Fruit fly (Drosophila melanogaster): ENCODE data around the gene twr.

The twr gene

DNA sequence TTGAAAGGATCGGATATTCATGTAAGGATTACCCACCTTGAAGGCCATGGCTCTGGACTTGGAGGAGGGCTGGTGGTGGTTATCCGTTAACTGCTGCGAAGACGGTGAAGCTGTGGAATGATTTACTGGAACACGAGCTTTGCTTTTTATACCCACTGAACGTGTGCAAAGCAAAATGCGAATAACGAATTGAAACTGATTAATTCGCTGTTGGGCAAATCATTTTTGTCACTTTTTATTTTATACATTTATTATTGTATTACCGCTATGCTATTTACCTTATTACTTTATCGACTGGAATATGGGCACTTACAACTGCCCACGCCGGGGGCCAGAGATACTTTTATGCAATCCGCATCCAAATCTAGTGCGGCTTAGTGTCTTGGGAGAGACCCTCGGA is 32.5 kb downstream of the twr start, which contains the start of gene Ccp84Af:
Gene Ccp84Af, minus strand, starts transcription at position 101 of the 400 bp plus-strand sequence.
- no peak for TF ChIP-seq Hr96 (GFP tag; optimal IDR thresholded peaks at IDR 0.05)
- TF ChIP-seq Mnt (GFP tag; optimal IDR thresholded peaks at IDR 0.05): no peak
- no peak for TF ChIP-seq cnc (optimal IDR thresholded peaks at IDR 0.05)
- no peak for TF ChIP-seq CG11617 (GFP tag; optimal IDR thresholded peaks at IDR 0.05)
- no peak for TF ChIP-seq ovo (GFP tag; optimal IDR thresholded peaks at IDR 0.05)
- no peak for TF ChIP-seq CG33017 (tag; optimal IDR thresholded peaks at IDR 0.05)
- TF ChIP-seq CG7101 (tag; optimal IDR thresholded peaks at IDR 0.05): no peak
- TF ChIP-seq toe (GFP tag; optimal IDR thresholded peaks at IDR 0.05): no peak
- no peak for TF ChIP-seq CG1620 (GFP tag; optimal IDR thresholded peaks at IDR 0.05)
- no peak for TF ChIP-seq pad (GFP tag; optimal IDR thresholded peaks at IDR 0.05)
- no peak for TF ChIP-seq CG14711 (tag; optimal IDR thresholded peaks at IDR 0.05)
- no peak for TF ChIP-seq CG7045 (GFP tag; optimal IDR thresholded peaks at IDR 0.05)
- no peak for TF ChIP-seq bab1 (GFP tag; optimal IDR thresholded peaks at IDR 0.05)
- TF ChIP-seq Clk (GFP tag; optimal IDR thresholded peaks at IDR 0.05): no peak

- TF ChIP-seq Clk (GFP tag; optimal IDR thresholded peaks at IDR 0.05): no peak
- TF ChIP-seq pad (GFP tag; optimal IDR thresholded peaks at IDR 0.05): no peak
- TF ChIP-seq CG1620 (GFP tag; optimal IDR thresholded peaks at IDR 0.05): no peak
- TF ChIP-seq Hr96 (GFP tag; optimal IDR thresholded peaks at IDR 0.05): no peak
- TF ChIP-seq bab1 (GFP tag; optimal IDR thresholded peaks at IDR 0.05): no peak
- TF ChIP-seq ovo (GFP tag; optimal IDR thresholded peaks at IDR 0.05): no peak
- TF ChIP-seq CG12768 (GFP tag; optimal IDR thresholded peaks at IDR 0.05): no peak
- no peak for TF ChIP-seq CG11617 (GFP tag; optimal IDR thresholded peaks at IDR 0.05)
- TF ChIP-seq CG5204 (GFP tag; optimal IDR thresholded peaks at IDR 0.05): no peak
- no peak for TF ChIP-seq kay (GFP tag; ENCODE audit: borderline replicate concordance)
- no peak for TF ChIP-seq cic (GFP tag; optimal IDR thresholded peaks at IDR 0.05)
- no peak for TF ChIP-seq CG7101 (tag; optimal IDR thresholded peaks at IDR 0.05)
- TF ChIP-seq Mnt (GFP tag; optimal IDR thresholded peaks at IDR 0.05): no peak
- TF ChIP-seq CG33017 (tag; optimal IDR thresholded peaks at IDR 0.05): no peak
- TF ChIP-seq tj (GFP tag; optimal IDR thresholded peaks at IDR 0.05): no peak
- no peak for TF ChIP-seq CG14711 (tag; optimal IDR thresholded peaks at IDR 0.05)
- no peak for TF ChIP-seq toe (GFP tag; optimal IDR thresholded peaks at IDR 0.05)
- TF ChIP-seq CG7045 (GFP tag; optimal IDR thresholded peaks at IDR 0.05): no peak
- no peak for TF ChIP-seq cnc (optimal IDR thresholded peaks at IDR 0.05)
Observed at dm6 chr3R:6691658-6692057, 34.0 kb downstream of the twr start, which contains the start of gene Ccp84Ae. TSS of gene Ccp84Ae (minus strand) at chr3R:6691758.

- TF ChIP-seq tj (GFP tag; optimal IDR thresholded peaks at IDR 0.05) (no peak), kay (GFP tag; ENCODE audit: borderline replicate concordance) (no peak), CG14711 (tag; optimal IDR thresholded peaks at IDR 0.05) (no peak), Crg-1 (GFP tag; optimal IDR thresholded peaks at IDR 0.05) (no peak), CG5204 (GFP tag; optimal IDR thresholded peaks at IDR 0.05) (no peak), CG1620 (GFP tag; optimal IDR thresholded peaks at IDR 0.05) (no peak), Hr96 (GFP tag; optimal IDR thresholded peaks at IDR 0.05) (no peak), ovo (GFP tag; optimal IDR thresholded peaks at IDR 0.05) (no peak)
Observed at dm6 chr3R:6692432-6692831, 34.8 kb downstream of the twr start, which contains the start of gene Ccp84Ad. TSS of gene Ccp84Ad (plus strand) at chr3R:6692732.

DNA sequence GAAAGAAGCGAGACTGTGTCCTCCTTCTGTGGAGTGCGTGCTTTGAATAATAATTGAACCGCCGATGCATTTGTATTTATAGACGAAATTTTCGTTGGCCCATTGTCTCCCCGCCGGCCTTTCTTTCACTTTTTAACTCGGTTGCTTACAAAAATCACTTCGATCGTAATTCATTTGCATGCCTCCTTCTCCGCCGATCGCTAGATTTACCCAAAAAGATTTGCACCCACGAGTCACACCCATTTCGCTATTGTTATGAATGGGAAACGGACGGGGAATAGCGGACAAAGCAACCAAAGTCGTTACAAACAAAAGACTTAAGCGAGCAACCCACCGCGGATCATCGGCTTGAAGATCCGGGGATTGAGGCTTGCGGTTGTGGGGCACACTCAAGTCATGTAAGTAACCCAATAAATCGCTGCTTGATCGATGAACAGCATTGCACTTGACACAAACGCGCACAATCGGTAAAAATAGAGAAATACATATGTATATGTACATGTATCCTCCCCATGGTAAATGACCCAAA is 38.6 kb downstream of the twr start, which contains the start of gene Ccp84Ac:
Gene Ccp84Ac, minus strand, starts transcription at position 51 of the 529 bp plus-strand sequence.
- TF ChIP-seq Mnt (GFP tag; optimal IDR thresholded peaks at IDR 0.05) (no peak), ovo (GFP tag; optimal IDR thresholded peaks at IDR 0.05) (no peak), cnc (optimal IDR thresholded peaks at IDR 0.05) (no peak), Crg-1 (GFP tag; optimal IDR thresholded peaks at IDR 0.05) (no peak), CG1620 (GFP tag; optimal IDR thresholded peaks at IDR 0.05) (no peak), kay (GFP tag; ENCODE audit: borderline replicate concordance) (no peak), cic (GFP tag; optimal IDR thresholded peaks at IDR 0.05) (no peak), CG5204 (GFP tag; optimal IDR thresholded peaks at IDR 0.05) (no peak), CG7045 (GFP tag; optimal IDR thresholded peaks at IDR 0.05) (no peak), pad (GFP tag; optimal IDR thresholded peaks at IDR 0.05) (no peak), CG11617 (GFP tag; optimal IDR thresholded peaks at IDR 0.05) (no peak), CG14711 (tag; optimal IDR thresholded peaks at IDR 0.05) (no peak), Hr96 (GFP tag; optimal IDR thresholded peaks at IDR 0.05) (no peak)

DNA sequence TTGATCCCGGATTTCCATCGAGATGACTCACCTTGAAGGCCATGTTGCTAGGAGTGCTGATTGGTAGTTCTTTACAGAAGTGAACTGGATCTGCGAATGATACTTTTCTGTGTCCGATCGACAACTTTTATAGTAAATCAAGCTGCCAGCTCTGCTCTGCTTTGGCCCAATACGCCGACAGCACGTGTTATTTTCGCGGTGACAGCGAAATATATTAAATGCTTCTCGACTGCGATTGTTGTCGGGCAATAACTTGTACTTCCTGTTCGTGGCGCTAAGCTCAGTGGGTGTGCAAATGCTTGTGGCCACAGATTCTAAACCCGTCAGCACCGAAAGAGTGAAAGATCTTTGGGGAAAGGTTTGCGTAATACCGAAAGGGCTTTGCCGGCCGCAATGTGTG is 45.1 kb downstream of the twr start, which contains the start of gene Ccp84Ab:
Gene Ccp84Ab, minus strand, starts transcription at position 101 of the 400 bp plus-strand sequence.
- TF ChIP-seq CG7101 (tag; optimal IDR thresholded peaks at IDR 0.05) (no peak), CG7045 (GFP tag; optimal IDR thresholded peaks at IDR 0.05) (no peak), Hr96 (GFP tag; optimal IDR thresholded peaks at IDR 0.05) (no peak), CG12768 (GFP tag; optimal IDR thresholded peaks at IDR 0.05) (no peak), CG11617 (GFP tag; optimal IDR thresholded peaks at IDR 0.05) (no peak), tj (GFP tag; optimal IDR thresholded peaks at IDR 0.05) (no peak), Clk (GFP tag; optimal IDR thresholded peaks at IDR 0.05) (no peak), cic (GFP tag; optimal IDR thresholded peaks at IDR 0.05) (no peak), bab1 (GFP tag; optimal IDR thresholded peaks at IDR 0.05) (no peak), kay (GFP tag; ENCODE audit: borderline replicate concordance) (no peak), CG14711 (tag; optimal IDR thresholded peaks at IDR 0.05) (no peak), Mnt (GFP tag; optimal IDR thresholded peaks at IDR 0.05) (no peak), cnc (optimal IDR thresholded peaks at IDR 0.05) (no peak), CG33017 (tag; optimal IDR thresholded peaks at IDR 0.05) (no peak)

DNA sequence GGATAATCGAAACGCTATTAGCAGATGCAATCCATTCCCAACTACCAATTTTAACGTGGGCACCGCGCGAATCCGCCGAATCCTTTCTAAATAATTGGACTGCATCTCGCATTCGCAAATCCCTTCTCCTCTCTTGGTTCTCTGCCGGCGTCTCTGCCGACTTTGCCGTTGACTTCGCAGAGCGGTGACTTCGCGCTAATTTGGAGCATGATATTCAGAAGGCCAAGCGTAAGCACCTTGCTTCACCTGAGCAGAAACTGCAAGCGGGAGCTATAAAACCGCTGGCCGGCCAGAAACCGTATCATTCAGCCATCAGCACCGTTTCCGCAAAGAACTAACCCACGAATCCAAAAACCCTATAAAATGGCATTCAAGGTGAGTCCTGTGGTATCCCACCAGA is 46.1 kb downstream of the twr start, which contains the start of gene Ccp84Aa:
Gene Ccp84Aa, plus strand, starts transcription at position 301 of the 400 bp plus-strand sequence.
- TF ChIP-seq Clk (GFP tag; optimal IDR thresholded peaks at IDR 0.05): no peak
- TF ChIP-seq CG12768 (GFP tag; optimal IDR thresholded peaks at IDR 0.05): no peak
- no peak for TF ChIP-seq CG1620 (GFP tag; optimal IDR thresholded peaks at IDR 0.05)
- no peak for TF ChIP-seq CG7045 (GFP tag; optimal IDR thresholded peaks at IDR 0.05)
- no peak for TF ChIP-seq tj (GFP tag; optimal IDR thresholded peaks at IDR 0.05)
- no peak for TF ChIP-seq Mnt (GFP tag; optimal IDR thresholded peaks at IDR 0.05)
- no peak for TF ChIP-seq Hr96 (GFP tag; optimal IDR thresholded peaks at IDR 0.05)
- no peak for TF ChIP-seq bab1 (GFP tag; optimal IDR thresholded peaks at IDR 0.05)
- no peak for TF ChIP-seq Crg-1 (GFP tag; optimal IDR thresholded peaks at IDR 0.05)
